Fruit fly (Drosophila melanogaster) whole organism, embryonic: ENCODE data around the gene CG13043.

Experiments
- B-H2 ChIP-seq: fragments of 200-800 bp; sonication (Bioruptor generic); optimal IDR thresholded peaks from 2 replicates; lab custom pipeline; 2018; ENCODE audit warnings: missing biosample characterization, mild to moderate bottlenecking, missing genetic modification characterization
- CG13287 ChIP-seq: fragments of 200-800 bp; sonication (Bioruptor generic); IDR thresholded peaks from 2 replicates; pipeline ENCODE4 v1.3.6; 2022; ENCODE audit warnings: missing biosample characterization, missing genetic modification characterization; ENCODE audit not compliant: partially characterized antibody
- CG14710 ChIP-seq: fragments of 200-800 bp; sonication (Bioruptor generic); optimal IDR thresholded peaks from 3 replicates; lab custom pipeline; 2019; ENCODE audit warnings: missing biosample characterization, mild to moderate bottlenecking, missing genetic modification characterization, moderate library complexity
- CG15011 ChIP-seq: fragments of 200-800 bp; sonication (Bioruptor generic); optimal IDR thresholded peaks from 3 replicates; lab custom pipeline; 2018; ENCODE audit warnings: missing biosample characterization, mild to moderate bottlenecking, missing genetic modification characterization
- CG17912 ChIP-seq: fragments of 200-800 bp; sonication (Bioruptor generic); optimal IDR thresholded peaks from 2 replicates; lab custom pipeline; 2018; ENCODE audit warnings: missing biosample characterization, mild to moderate bottlenecking, missing genetic modification characterization
- CG4617 ChIP-seq: fragments of 200-800 bp; sonication (Bioruptor generic); optimal IDR thresholded peaks from 3 replicates; lab custom pipeline; 2016; ENCODE audit warnings: missing biosample characterization, missing genetic modification characterization, borderline replicate concordance
- CG6791 ChIP-seq: fragments of 200-800 bp; sonication (Bioruptor generic); IDR thresholded peaks from 3 replicates; pipeline ENCODE4 v1.3.6; 2022; ENCODE audit warnings: missing biosample characterization, missing genetic modification characterization; ENCODE audit not compliant: partially characterized antibody
- CG9215 ChIP-seq: fragments of 200-800 bp; sonication (Bioruptor generic); IDR thresholded peaks from 2 replicates; pipeline ENCODE4 v1.3.6; 2022; ENCODE audit warnings: missing biosample characterization, missing genetic modification characterization
- CrebB ChIP-seq: fragments of 200-800 bp; sonication (Bioruptor generic); optimal IDR thresholded peaks from 3 replicates; lab custom pipeline; 2018; ENCODE audit warnings: missing biosample characterization, mild to moderate bottlenecking, missing genetic modification characterization
- Deaf1 ChIP-seq: fragments of 200-800 bp; optimal IDR thresholded peaks from 3 replicates; lab custom pipeline; 2019; ENCODE audit warnings: missing biosample characterization, mild to moderate bottlenecking, missing genetic modification characterization, moderate library complexity
- Dll ChIP-seq: fragments of 200-800 bp; sonication (Bioruptor generic); IDR thresholded peaks from 4 replicates; pipeline ENCODE4 v1.3.6; 2022; ENCODE audit warnings: missing biosample characterization, missing genetic modification characterization; ENCODE audit not compliant: partially characterized antibody
- Dp ChIP-seq: fragments of 200-800 bp; sonication (Bioruptor generic); optimal IDR thresholded peaks from 2 replicates; lab custom pipeline; 2018; ENCODE audit warnings: missing biosample characterization, mild to moderate bottlenecking, missing genetic modification characterization, moderate library complexity
- E2f2 ChIP-seq: fragments of 200-800 bp; sonication (Bioruptor generic); IDR thresholded peaks from 2 replicates; pipeline ENCODE4 v1.3.6; 2022; ENCODE audit warnings: missing biosample characterization, missing genetic modification characterization
- HHEX ChIP-seq: fragments of 200-800 bp; sonication (Bioruptor generic); optimal IDR thresholded peaks from 3 replicates; lab custom pipeline; 2017; ENCODE audit warnings: missing biosample characterization, mild to moderate bottlenecking, missing genetic modification characterization, missing genetic modification reagents
- Hsf ChIP-seq: fragments of 200-800 bp; sonication (Bioruptor generic); optimal IDR thresholded peaks from 3 replicates; lab custom pipeline; 2016; ENCODE audit warnings: missing biosample characterization, missing genetic modification characterization
- MBD-R2 ChIP-seq: fragments of 200-800 bp; sonication (Bioruptor generic); IDR thresholded peaks from 2 replicates; pipeline ENCODE4 v1.3.6; 2022; ENCODE audit warnings: missing biosample characterization, missing genetic modification characterization
- MESR4 ChIP-seq: fragments of 200-800 bp; sonication (Bioruptor generic); optimal IDR thresholded peaks from 2 replicates; lab custom pipeline; 2018; ENCODE audit warnings: missing biosample characterization, mild to moderate bottlenecking, missing genetic modification characterization, moderate library complexity
- Max ChIP-seq: fragments of 200-800 bp; sonication (Bioruptor generic); optimal IDR thresholded peaks from 2 replicates; lab custom pipeline; 2016; ENCODE audit warnings: missing biosample characterization, mild to moderate bottlenecking, missing genetic modification characterization
- Med ChIP-seq: fragments of 200-800 bp; sonication (Bioruptor generic); peaks from one replicate; lab custom pipeline; 2016; ENCODE audit warnings: missing biosample characterization, missing genetic modification characterization, mild to moderate bottlenecking, inconsistent platforms, moderate library complexity
- Myb ChIP-seq: fragments of 200-800 bp; sonication (Bioruptor generic); optimal IDR thresholded peaks from 2 replicates; lab custom pipeline; 2016; ENCODE audit warnings: missing biosample characterization, missing genetic modification characterization
- Pdp1 ChIP-seq, 2 experiments: fragments of 200-800 bp; sonication (Bioruptor generic); optimal IDR thresholded peaks; 3 replicates each; lab custom pipeline; 2016; ENCODE audit warnings: missing biosample characterization in 2 of 2, missing genetic modification characterization in 2 of 2, mild to moderate bottlenecking in 1 of 2, moderate library complexity in 1 of 2
- Poxn ChIP-seq: fragments of 200-800 bp; sonication (Bioruptor generic); IDR thresholded peaks from 2 replicates; pipeline ENCODE4 v1.3.6; 2022; ENCODE audit warnings: missing biosample characterization, missing genetic modification characterization
- Xbp1 ChIP-seq: fragments of 200-800 bp; sonication (Bioruptor generic); optimal IDR thresholded peaks from 3 replicates; lab custom pipeline; 2016; ENCODE audit warnings: missing biosample characterization, mild to moderate bottlenecking, missing genetic modification characterization
- YL-1 ChIP-seq: fragments of 200-800 bp; sonication (Bioruptor generic); optimal IDR thresholded peaks from 3 replicates; lab custom pipeline; 2017; ENCODE audit warnings: missing biosample characterization, mild to moderate bottlenecking, missing genetic modification characterization
- bbx ChIP-seq: fragments of 200-800 bp; sonication (Bioruptor generic); IDR thresholded peaks from 2 replicates; pipeline ENCODE4 v1.3.6; 2022; ENCODE audit warnings: missing biosample characterization, missing genetic modification characterization; ENCODE audit not compliant: partially characterized antibody
- bigmax ChIP-seq: fragments of 200-800 bp; sonication (Bioruptor generic); optimal IDR thresholded peaks from 2 replicates; lab custom pipeline; 2018; ENCODE audit warnings: missing biosample characterization, mild to moderate bottlenecking, missing genetic modification characterization
- bowl ChIP-seq: fragments of 200-800 bp; sonication (Bioruptor generic); IDR thresholded peaks from 2 replicates; pipeline ENCODE4 v1.3.6; 2022; ENCODE audit warnings: missing biosample characterization, missing genetic modification characterization
- chinmo ChIP-seq: fragments of 200-800 bp; sonication (Bioruptor generic); IDR thresholded peaks from 4 replicates; pipeline ENCODE4 v1.3.6; 2022; ENCODE audit warnings: missing biosample characterization, missing genetic modification characterization; ENCODE audit not compliant: partially characterized antibody
- crp ChIP-seq, 2 experiments: fragments of 200-800 bp; sonication (Bioruptor generic); optimal IDR thresholded peaks; 2 replicates in 1 of 2; 3 replicates in 1 of 2; lab custom pipeline; 2017; ENCODE audit warnings: missing biosample characterization in 2 of 2, missing genetic modification characterization in 2 of 2, mild to moderate bottlenecking in 1 of 2, moderate library complexity in 1 of 2
- h ChIP-seq: fragments of >200 bp; optimal IDR thresholded peaks from 2 replicates; lab custom pipeline; 2017
- hbn ChIP-seq: fragments of 200-800 bp; sonication (Bioruptor generic); IDR thresholded peaks from 2 replicates; pipeline ENCODE4 v1.3.6; 2022; ENCODE audit warnings: missing biosample characterization, missing genetic modification characterization; ENCODE audit not compliant: partially characterized antibody
- lov ChIP-seq, 2 experiments: fragments of 200-800 bp in 1 of 2; fragments of >200 bp in 1 of 2; sonication (Bioruptor generic) in 1 of 2; IDR thresholded peaks in 1 of 2; optimal IDR thresholded peaks in 1 of 2; 2 replicates in 1 of 2; 3 replicates in 1 of 2; pipeline versions ENCODE4 v1.3.6 to Lab custom; 2017 to 2022; ENCODE audit warnings: missing biosample characterization in 1 of 2, missing genetic modification characterization in 1 of 2
- pzg ChIP-seq: fragments of 200-800 bp; sonication (Bioruptor generic); optimal IDR thresholded peaks from 3 replicates; lab custom pipeline; 2018; ENCODE audit warnings: missing biosample characterization, mild to moderate bottlenecking, missing genetic modification characterization, moderate library complexity
- sisA ChIP-seq: fragments of 200-800 bp; sonication (Bioruptor generic); IDR thresholded peaks from 2 replicates; pipeline ENCODE4 v1.3.6; 2022; ENCODE audit warnings: missing biosample characterization, missing genetic modification characterization
- sna ChIP-seq: fragments of 200-800 bp; sonication (Bioruptor generic); IDR thresholded peaks from 2 replicates; pipeline ENCODE4 v1.3.6; 2022; ENCODE audit warnings: missing biosample characterization, missing genetic modification characterization; ENCODE audit not compliant: partially characterized antibody
- sob ChIP-seq: fragments of 200-800 bp; sonication (Bioruptor generic); IDR thresholded peaks from 2 replicates; pipeline ENCODE4 v1.3.6; 2022; ENCODE audit warnings: missing biosample characterization, missing genetic modification characterization
- stwl ChIP-seq: fragments of 200-800 bp; sonication (Bioruptor generic); optimal IDR thresholded peaks from 3 replicates; lab custom pipeline; 2018; ENCODE audit warnings: missing biosample characterization, mild to moderate bottlenecking, missing genetic modification characterization, moderate library complexity
- trem ChIP-seq: fragments of 200-800 bp; optimal IDR thresholded peaks from 3 replicates; lab custom pipeline; 2019; ENCODE audit warnings: missing biosample characterization, mild to moderate bottlenecking, missing genetic modification characterization, moderate library complexity
- unpg ChIP-seq: fragments of 200-800 bp; sonication (Bioruptor generic); optimal IDR thresholded peaks from 3 replicates; lab custom pipeline; 2018; ENCODE audit warnings: missing biosample characterization, mild to moderate bottlenecking, missing genetic modification characterization, moderate library complexity

Gene CG13043

dm6 chr3L:16347914-16348313, 42.2 kb upstream of the CG13043 start, which contains the start of gene mRpS34:
TSS of gene mRpS34 (plus strand) at chr3L:16348074.
- TF ChIP-seq CG17912 (GFP tag; lab: Kevin White, UChicago) (no peak), bbx (GFP tag; lab: Robert Waterston, UW) (peak; percentile 19; the same call in 1 of the 2 replicates), MESR4 (peak; percentile 81), hbn (GFP tag; lab: Robert Waterston, UW) (no peak), crp (GFP tag; optimal IDR thresholded peaks at IDR 0.05; lab: Kevin White, UChicago) (peak; percentile 31 to 87), CG6791 (GFP tag; lab: Robert Waterston, UW) (peak; percentile 23; the same call in 1 of the 3 replicates), lov (optimal IDR thresholded peaks at IDR 0.05; lab: Kevin White, UChicago) (no peak), lov (GFP tag; IDR thresholded peaks at IDR 0.05; lab: Robert Waterston, UW) (no peak), unpg (GFP tag; lab: Kevin White, UChicago) (no peak), CG4617 (GFP tag; lab: Kevin White, UChicago) (peak; percentile 52), sisA (GFP tag; lab: Robert Waterston, UW) (no peak), Xbp1 (GFP tag; lab: Kevin White, UChicago) (no peak), h (lab: Kevin White, UChicago) (no peak), stwl (peak; percentile 55), Dp (GFP tag; lab: Kevin White, UChicago) (peak; percentile 66), CG9215 (peak; percentile 90), Deaf1 (tag; lab: Kevin White, UChicago) (no peak), YL-1 (GFP tag; lab: Kevin White, UChicago) (peak; percentile 51), Hsf (GFP tag; lab: Kevin White, UChicago) (no peak), sob (no peak), sna (GFP tag; lab: Robert Waterston, UW) (no peak), chinmo (GFP tag; lab: Robert Waterston, UW) (0 out of 4 replicates have a peak, but pooled peaks have one; percentile 27), Med (GFP tag; lab: Kevin White, UChicago) (peak; percentile 39), B-H2 (GFP tag; lab: Kevin White, UChicago) (no peak), CG15011 (GFP tag; lab: Kevin White, UChicago) (no peak), bowl (GFP tag; lab: Robert Waterston, UW) (no peak), CrebB (tag; lab: Kevin White, UChicago) (no peak), CG14710 (no peak), pzg (GFP tag; lab: Kevin White, UChicago) (peak; percentile 46), Poxn (no peak), Pdp1 (GFP tag; optimal IDR thresholded peaks at IDR 0.05; lab: Kevin White, UChicago) (peak in 1 of 2 experiments; percentile 85), trem (peak; percentile 63), bigmax (no peak), E2f2 (GFP tag; lab: Robert Waterston, UW) (peak; percentile 66), Myb (GFP tag; lab: Kevin White, UChicago) (peak; percentile 89), MBD-R2 (GFP tag; lab: Robert Waterston, UW) (peak; percentile 74), HHEX (GFP tag; lab: Kevin White, UChicago) (no peak), Dll (GFP tag; lab: Robert Waterston, UW) (peak; percentile 53; the same call in 1 of the 4 replicates), CG13287 (GFP tag; lab: Robert Waterston, UW) (peak; percentile 36), Max (no peak)
